Fruit fly (Drosophila melanogaster) whole organism, adult: ENCODE data around the gene Adk1.

Experiments used
- CG11617 ChIP-seq: fragments of 200-800 bp; sonication (Bioruptor generic); optimal IDR thresholded peaks from 2 replicates; lab custom pipeline; 2017; ENCODE audit warnings: mild to moderate bottlenecking, missing biosample characterization, missing genetic modification reagents, missing genetic modification characterization
- CG12768 ChIP-seq: fragments of 200-800 bp; sonication (Bioruptor generic); optimal IDR thresholded peaks from 2 replicates; lab custom pipeline; 2017; ENCODE audit warnings: missing biosample characterization, missing genetic modification characterization, mild to moderate bottlenecking, moderate library complexity, missing genetic modification reagents
- CG14711 ChIP-seq: fragments of 200-800 bp; sonication (Bioruptor generic); optimal IDR thresholded peaks from 2 replicates; lab custom pipeline; 2018; ENCODE audit warnings: missing biosample characterization, mild to moderate bottlenecking, missing genetic modification characterization, moderate library complexity
- CG1620 ChIP-seq: fragments of 200-800 bp; sonication (Bioruptor generic); optimal IDR thresholded peaks from 2 replicates; lab custom pipeline; 2016; ENCODE audit warnings: missing biosample characterization, missing genetic modification characterization
- CG33017 ChIP-seq: fragments of 200-800 bp; sonication (Bioruptor generic); optimal IDR thresholded peaks from 2 replicates; lab custom pipeline; 2018; ENCODE audit warnings: missing biosample characterization, mild to moderate bottlenecking, missing genetic modification characterization, moderate library complexity
- CG5204 ChIP-seq: fragments of 200-800 bp; sonication (Bioruptor generic); optimal IDR thresholded peaks from 2 replicates; lab custom pipeline; 2016; ENCODE audit warnings: missing biosample characterization, missing genetic modification characterization
- CG7045 ChIP-seq: fragments of 200-800 bp; sonication (Bioruptor generic); optimal IDR thresholded peaks from 2 replicates; lab custom pipeline; 2017; ENCODE audit warnings: missing biosample characterization, mild to moderate bottlenecking, missing genetic modification characterization
- Clk ChIP-seq: fragments of 200-800 bp; sonication (Bioruptor generic); optimal IDR thresholded peaks from 2 replicates; lab custom pipeline; 2017; ENCODE audit warnings: missing biosample characterization, missing genetic modification characterization
- Crg-1 ChIP-seq: fragments of 200-800 bp; sonication (Bioruptor generic); optimal IDR thresholded peaks from 2 replicates; lab custom pipeline; 2016; ENCODE audit warnings: missing biosample characterization, missing genetic modification characterization
- cnc ChIP-seq, 2 experiments: fragments of >200 bp; optimal IDR thresholded peaks; 2 replicates each; lab custom pipeline; 2017
- ovo ChIP-seq: fragments of 200-800 bp; sonication (Bioruptor generic); optimal IDR thresholded peaks from 2 replicates; lab custom pipeline; 2016; ENCODE audit warnings: missing biosample characterization, missing genetic modification characterization
- pad ChIP-seq: fragments of 200-800 bp; sonication (Bioruptor generic); optimal IDR thresholded peaks from 3 replicates; lab custom pipeline; 2017; ENCODE audit warnings: missing biosample characterization, missing genetic modification characterization, mild to moderate bottlenecking, moderate library complexity, missing genetic modification reagents
- tj ChIP-seq: fragments of 200-800 bp; sonication (Bioruptor generic); optimal IDR thresholded peaks from 3 replicates; lab custom pipeline; 2017; ENCODE audit warnings: missing biosample characterization, mild to moderate bottlenecking, missing genetic modification characterization, moderate library complexity

- TF ChIP-seq Clk (GFP tag; lab: Kevin White, UChicago) (no peak), CG12768 (GFP tag; lab: Kevin White, UChicago) (no peak), CG33017 (tag; lab: Kevin White, UChicago) (no peak), pad (GFP tag; lab: Kevin White, UChicago) (no peak), Crg-1 (GFP tag; lab: Kevin White, UChicago) (no peak), CG5204 (GFP tag; lab: Kevin White, UChicago) (no peak), CG1620 (no peak), cnc (optimal IDR thresholded peaks at IDR 0.05; lab: Kevin White, UChicago) (no peak), ovo (GFP tag; lab: Kevin White, UChicago) (no peak), CG7045 (GFP tag; lab: Kevin White, UChicago) (no peak), tj (GFP tag; lab: Kevin White, UChicago) (no peak), CG14711 (tag; lab: Kevin White, UChicago) (no peak), CG11617 (GFP tag; lab: Kevin White, UChicago) (no peak)
These were observed 27.2 kb downstream of the Adk1 start, which contains the start of gene CG17404 for dm6 chr3R:12224919-12225318.
